Worm (Caenorhabditis elegans): Measurements from ENCODE around the gene abu-10.

- TF ChIP-seq daf-12 (tag; optimal IDR thresholded peaks at IDR 0.05) (no peak), lin-39 (tag; optimal IDR thresholded peaks at IDR 0.05) (no peak), hlh-30 (tag; optimal IDR thresholded peaks at IDR 0.05; ENCODE audit: insufficient read depth) (no peak), pqm-1 (tag; optimal IDR thresholded peaks at IDR 0.05) (no peak), lin-13 (GFP tag; optimal IDR thresholded peaks at IDR 0.05) (no peak), mxl-3 (GFP tag; optimal IDR thresholded peaks at IDR 0.05) (no peak), lsy-2 (tag; optimal IDR thresholded peaks at IDR 0.05) (no peak), T26A8.4 (GFP tag; IDR thresholded peaks at IDR 0.05) (no peak), ama-1 (optimal IDR thresholded peaks at IDR 0.05) (no peak), ztf-11 (tag; optimal IDR thresholded peaks at IDR 0.05) (no peak), ZK546.5 (tag; optimal IDR thresholded peaks at IDR 0.05) (no peak), snpc-4 (tag; optimal IDR thresholded peaks at IDR 0.05) (no peak), nhr-6 (tag; optimal IDR thresholded peaks at IDR 0.05) (no peak), snpc-1.2 (GFP tag; IDR thresholded peaks at IDR 0.05) (no peak)
These were observed 42.2 kb upstream of the abu-10 start for ce11 chrX:3755753-3756152.
